Fruit fly (Drosophila melanogaster): ENCODE data around the gene CG5885.

The CG5885 gene

dm6 chr2L:9943521-9943920 lies 25.4 kb upstream of the CG5885 start (continued):
- no peak for TF ChIP-seq NFAT (GFP tag; IDR thresholded peaks at IDR 0.05)
- peak; percentile 75 for TF ChIP-seq sug (tag; optimal IDR thresholded peaks at IDR 0.05)
- no peak for TF ChIP-seq CG33213 (GFP tag; optimal IDR thresholded peaks at IDR 0.05)
- peak; percentile 92 for TF ChIP-seq sd (tag; optimal IDR thresholded peaks at IDR 0.05)
- TF ChIP-seq cg (GFP tag; optimal IDR thresholded peaks at IDR 0.05), result no peak
- TF ChIP-seq danr (GFP tag; IDR thresholded peaks at IDR 0.05), result no peak
- peak; percentile 9 for TF ChIP-seq CG13894 (tag; optimal IDR thresholded peaks at IDR 0.05)
- TF ChIP-seq CG9609 (GFP tag; optimal IDR thresholded peaks at IDR 0.05), result no peak
- no peak for TF ChIP-seq nerfin-2 (GFP tag; IDR thresholded peaks at IDR 0.05; ENCODE audit: partially characterized antibody)
- no peak for TF ChIP-seq CG10209 (GFP tag; optimal IDR thresholded peaks at IDR 0.05)
- TF ChIP-seq crol (GFP tag; IDR thresholded peaks at IDR 0.05), result peak; percentile 35; the same call in 1 of the 2 replicates
- TF ChIP-seq Dip2 (GFP tag; IDR thresholded peaks at IDR 0.05), result no peak
- no peak for TF ChIP-seq stwl (tag; optimal IDR thresholded peaks at IDR 0.05)
- no peak for TF ChIP-seq Usf (GFP tag; optimal IDR thresholded peaks at IDR 0.05)
- peak; percentile 86 for TF ChIP-seq lab (GFP tag; optimal IDR thresholded peaks at IDR 0.05)
- TF ChIP-seq aop (GFP tag; IDR thresholded peaks at IDR 0.05), result no peak
- no peak for TF ChIP-seq sisA (GFP tag; IDR thresholded peaks at IDR 0.05)
- no peak for TF ChIP-seq Mrtf (GFP tag; IDR thresholded peaks at IDR 0.05)
- no peak for TF ChIP-seq Nf-YB (GFP tag; optimal IDR thresholded peaks at IDR 0.05)
- no peak for TF ChIP-seq Hr39 (optimal IDR thresholded peaks at IDR 0.05)
- TF ChIP-seq CG8924 (tag; optimal IDR thresholded peaks at IDR 0.05), result no peak
- TF ChIP-seq Sry-δ (GFP tag; optimal IDR thresholded peaks at IDR 0.05), result no peak
- peak; percentile 26 for TF ChIP-seq CG6813 (GFP tag; optimal IDR thresholded peaks at IDR 0.05)
- TF ChIP-seq zf30C (GFP tag; optimal IDR thresholded peaks at IDR 0.05), result no peak
- no peak for TF ChIP-seq CG10267 (tag; optimal IDR thresholded peaks at IDR 0.05)
- TF ChIP-seq nau (GFP tag; optimal IDR thresholded peaks at IDR 0.05), result no peak
- TF ChIP-seq Aef1 (GFP tag; IDR thresholded peaks at IDR 0.05), result no peak
- no peak for TF ChIP-seq stc (GFP tag; IDR thresholded peaks at IDR 0.05)
- no peak for TF ChIP-seq CG17186 (GFP tag; optimal IDR thresholded peaks at IDR 0.05)
- TF ChIP-seq CG8359 (GFP tag; optimal IDR thresholded peaks at IDR 0.05; ENCODE audit: borderline replicate concordance), result no peak
- no peak for TF ChIP-seq CG9932 (GFP tag; IDR thresholded peaks at IDR 0.05)
- no peak for TF ChIP-seq Trl (optimal IDR thresholded peaks at IDR 0.05)
- TF ChIP-seq Trl (GFP tag; optimal IDR thresholded peaks at IDR 0.05), result no peak
- peak; percentile 59 for TF ChIP-seq cwo (GFP tag; optimal IDR thresholded peaks at IDR 0.05)
- no peak for TF ChIP-seq lola (GFP tag; optimal IDR thresholded peaks at IDR 0.05)
- no peak for TF ChIP-seq CG15601 (tag; optimal IDR thresholded peaks at IDR 0.05)
- TF ChIP-seq CG11723 (GFP tag; optimal IDR thresholded peaks at IDR 0.05), result no peak
- TF ChIP-seq Bgb (GFP tag; IDR thresholded peaks at IDR 0.05; ENCODE audit: partially characterized antibody), result no peak
- TF ChIP-seq Asciz (GFP tag; optimal IDR thresholded peaks at IDR 0.05), result no peak
- no peak for TF ChIP-seq Atf3 (GFP tag; optimal IDR thresholded peaks at IDR 0.05)
- TF ChIP-seq CG12155 (GFP tag; optimal IDR thresholded peaks at IDR 0.05), result peak; percentile 10
- TF ChIP-seq mld (GFP tag; IDR thresholded peaks at IDR 0.05; ENCODE audit: partially characterized antibody), result no peak
- no peak for TF ChIP-seq otp (GFP tag; IDR thresholded peaks at IDR 0.05)
- no peak for TF ChIP-seq CG30020 (tag; optimal IDR thresholded peaks at IDR 0.05)
- no peak for TF ChIP-seq CG3407 (GFP tag; optimal IDR thresholded peaks at IDR 0.05)
- no peak for TF ChIP-seq oc (tag; optimal IDR thresholded peaks at IDR 0.05)
- no peak for TF ChIP-seq gsb (GFP tag; IDR thresholded peaks at IDR 0.05)
- TF ChIP-seq CG6254 (GFP tag; optimal IDR thresholded peaks at IDR 0.05), result no peak
- no peak for TF ChIP-seq Lpt (GFP tag; optimal IDR thresholded peaks at IDR 0.05)
- TF ChIP-seq hth (optimal IDR thresholded peaks at IDR 0.05), result no peak
- TF ChIP-seq CG11247 (GFP tag; IDR thresholded peaks at IDR 0.05), result no peak
- TF ChIP-seq unpg (GFP tag; optimal IDR thresholded peaks at IDR 0.05), result no peak
